Fruit fly (Drosophila melanogaster): ENCODE measurements around the gene TwdlZ.

The TwdlZ gene

DNA sequence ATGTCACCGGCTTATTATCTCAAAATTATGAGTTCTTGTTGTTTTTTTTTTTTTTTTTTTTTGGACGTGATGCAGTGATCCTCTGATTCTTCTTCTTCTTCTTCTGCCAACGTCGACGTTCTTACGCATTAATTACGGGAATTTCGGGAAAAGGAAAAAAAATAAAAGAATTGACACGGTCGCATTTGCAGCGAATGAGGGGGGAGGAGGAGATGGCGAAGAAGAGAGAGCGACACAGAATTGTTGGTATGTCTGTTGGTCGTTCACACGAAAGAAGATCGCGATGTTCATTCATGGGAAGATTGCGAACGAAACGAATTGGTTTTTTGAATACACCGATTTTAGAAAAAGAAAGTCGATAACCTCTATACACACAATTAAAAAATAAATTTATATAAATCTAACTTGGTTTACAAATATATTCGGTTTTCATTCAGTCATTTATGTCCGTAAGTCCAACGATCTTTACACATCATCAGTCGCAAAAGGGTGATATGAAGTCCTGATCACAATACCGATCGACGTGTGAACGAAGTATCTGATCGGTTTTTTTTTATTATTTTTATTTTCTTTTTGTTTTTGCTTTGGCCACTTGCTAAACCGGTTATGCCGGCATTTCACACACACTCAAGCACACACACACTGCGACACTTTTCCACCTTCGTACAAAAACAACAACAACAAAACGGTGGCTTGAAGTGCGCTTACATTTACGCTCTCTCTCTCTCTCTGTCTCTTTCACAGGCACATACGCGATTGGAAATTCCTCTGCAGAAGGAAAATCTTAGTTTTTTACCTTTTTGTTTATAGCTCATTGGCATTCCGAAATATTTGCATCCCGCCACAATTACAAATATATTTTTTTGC lies 13.0 kb downstream of the TwdlZ start (continued):
- TF ChIP-seq CG8290 (GFP tag; optimal IDR thresholded peaks at IDR 0.05) (peak; percentile 58), CG8290 (tag; optimal IDR thresholded peaks at IDR 0.05) (peak in 1 of 2 experiments; percentile 36), Sry-δ (GFP tag; optimal IDR thresholded peaks at IDR 0.05) (no peak), MESR4 (GFP tag; optimal IDR thresholded peaks at IDR 0.05) (no peak), D (optimal IDR thresholded peaks at IDR 0.05) (no peak), D (GFP tag; optimal IDR thresholded peaks at IDR 0.05) (peak; percentile 73), CG9609 (GFP tag; optimal IDR thresholded peaks at IDR 0.05) (no peak), pros (GFP tag; optimal IDR thresholded peaks at IDR 0.05) (peak; percentile 55), lov (optimal IDR thresholded peaks at IDR 0.05) (no peak), lov (GFP tag; IDR thresholded peaks at IDR 0.05) (0 out of 3 replicates have a peak, but pooled peaks have one; percentile 27), CG33557 (GFP tag; optimal IDR thresholded peaks at IDR 0.05) (peak; percentile 82), gsb (GFP tag; IDR thresholded peaks at IDR 0.05) (no peak), ftz-f1 (GFP tag; optimal IDR thresholded peaks at IDR 0.05) (no peak), CG4282 (GFP tag; optimal IDR thresholded peaks at IDR 0.05) (no peak), Elba2 (GFP tag; optimal IDR thresholded peaks at IDR 0.05) (no peak), disco-r (GFP tag; optimal IDR thresholded peaks at IDR 0.05) (no peak), CG8089 (GFP tag; optimal IDR thresholded peaks at IDR 0.05) (no peak), sob (GFP tag; IDR thresholded peaks at IDR 0.05) (peak; percentile 58), Ets65A (GFP tag) (peak; percentile 90), trh (GFP tag; optimal IDR thresholded peaks at IDR 0.05) (no peak), CG1233 (GFP tag; optimal IDR thresholded peaks at IDR 0.05) (peak; percentile 63), tio (GFP tag; optimal IDR thresholded peaks at IDR 0.05) (peak; percentile 49), CG31441 (GFP tag; IDR thresholded peaks at IDR 0.05) (peak; percentile 87), CG7839 (tag; optimal IDR thresholded peaks at IDR 0.05) (peak; percentile 83), CG12071 (GFP tag; optimal IDR thresholded peaks at IDR 0.05) (peak; percentile 40), z (GFP tag; IDR thresholded peaks at IDR 0.05) (no peak), Oaz (GFP tag; IDR thresholded peaks at IDR 0.05) (peak; percentile 59), CG5245 (GFP tag; optimal IDR thresholded peaks at IDR 0.05) (no peak), bowl (GFP tag; IDR thresholded peaks at IDR 0.05) (no peak), Hmx (GFP tag; optimal IDR thresholded peaks at IDR 0.05) (no peak), inv (GFP tag; IDR thresholded peaks at IDR 0.05; ENCODE audit: partially characterized antibody) (no peak), CG17186 (GFP tag; optimal IDR thresholded peaks at IDR 0.05) (no peak), CG14441 (GFP tag; IDR thresholded peaks at IDR 0.05) (no peak), toy (GFP tag; IDR thresholded peaks at IDR 0.05) (no peak), CG18476 (GFP tag; optimal IDR thresholded peaks at IDR 0.05) (peak; percentile 53), CG10321 (GFP tag; IDR thresholded peaks at IDR 0.05) (no peak), dm (GFP tag; optimal IDR thresholded peaks at IDR 0.05) (no peak), MBD-R2 (GFP tag; IDR thresholded peaks at IDR 0.05) (peak; percentile 12; the same call in 1 of the 2 replicates), sens-2 (GFP tag; IDR thresholded peaks at IDR 0.05) (no peak), CG31365 (tag; optimal IDR thresholded peaks at IDR 0.05) (peak; percentile 9), TFAM (GFP tag; optimal IDR thresholded peaks at IDR 0.05) (no peak), H2.0 (GFP tag; IDR thresholded peaks at IDR 0.05) (peak; percentile 60; the same call in 1 of the 2 replicates), CG3163 (GFP tag; optimal IDR thresholded peaks at IDR 0.05) (no peak), CG4854 (GFP tag; optimal IDR thresholded peaks at IDR 0.05) (no peak), CG4617 (GFP tag; optimal IDR thresholded peaks at IDR 0.05; ENCODE audit: borderline replicate concordance) (no peak), al (GFP tag; IDR thresholded peaks at IDR 0.05) (no peak), CG2199 (GFP tag; IDR thresholded peaks at IDR 0.05) (no peak), CG9727 (GFP tag; optimal IDR thresholded peaks at IDR 0.05) (peak; percentile 81), emc (GFP tag; optimal IDR thresholded peaks at IDR 0.05) (no peak), ci (GFP tag; IDR thresholded peaks at IDR 0.05) (peak; percentile 60; the same call in 1 of the 3 replicates), Sox102F (GFP tag; optimal IDR thresholded peaks at IDR 0.05) (peak; percentile 71), Dip2 (GFP tag; IDR thresholded peaks at IDR 0.05) (no peak)

Measured in whole organism, embryonic.